Fruit fly (Drosophila melanogaster): Measurements from ENCODE around the gene TTLL1A.

TTLL1A gene

DNA sequence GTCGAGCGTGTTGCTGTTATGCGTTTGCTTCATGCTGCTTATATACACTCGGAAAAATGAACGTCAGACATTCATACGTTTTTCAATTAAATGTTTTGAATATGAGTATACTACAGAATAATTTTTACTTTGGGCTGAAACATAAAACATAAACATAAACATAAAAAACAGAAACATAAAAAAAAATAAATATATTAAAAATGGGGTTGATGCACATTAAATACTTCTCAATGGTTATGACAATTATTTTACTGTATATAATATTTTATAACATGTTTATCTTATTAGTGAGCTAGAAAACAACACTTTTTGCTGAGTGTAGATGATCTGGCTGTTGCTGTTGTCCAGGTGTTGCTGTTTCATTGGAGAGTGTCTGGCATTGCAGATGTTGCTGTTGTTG, 35.0 kb upstream of the TTLL1A start (continued):
- peak; percentile 78 for TF ChIP-seq Lpt (GFP tag; optimal IDR thresholded peaks at IDR 0.05)
- no peak for TF ChIP-seq vri (GFP tag; optimal IDR thresholded peaks at IDR 0.05)
- TF ChIP-seq Hr39 (GFP tag; optimal IDR thresholded peaks at IDR 0.05): no peak
- TF ChIP-seq OdsH (GFP tag; optimal IDR thresholded peaks at IDR 0.05): peak; percentile 72
- peak; percentile 70 for TF ChIP-seq dsx (GFP tag; optimal IDR thresholded peaks at IDR 0.05; ENCODE audit: poor library complexity, severe bottlenecking)
- no peak for TF ChIP-seq Hr38 (GFP tag; optimal IDR thresholded peaks at IDR 0.05)
- TF ChIP-seq CG3919 (GFP tag; optimal IDR thresholded peaks at IDR 0.05): peak; percentile 77
- peak; percentile 18 for TF ChIP-seq CG9139 (GFP tag; optimal IDR thresholded peaks at IDR 0.05)
- peak; percentile 61 for TF ChIP-seq esn (GFP tag; optimal IDR thresholded peaks at IDR 0.05)
- TF ChIP-seq CG11902 (GFP tag; optimal IDR thresholded peaks at IDR 0.05): peak; percentile 13
- TF ChIP-seq CG6276 (GFP tag; optimal IDR thresholded peaks at IDR 0.05): peak; percentile 78
- TF ChIP-seq Ets96B (tag; optimal IDR thresholded peaks at IDR 0.05): peak; percentile 62
- TF ChIP-seq CG6792 (GFP tag; optimal IDR thresholded peaks at IDR 0.05): peak; percentile 70
- TF ChIP-seq eg (GFP tag; IDR thresholded peaks at IDR 0.05): peak; percentile 74
- no peak for TF ChIP-seq fd85E (GFP tag; optimal IDR thresholded peaks at IDR 0.05)
- TF ChIP-seq CG7368 (GFP tag; optimal IDR thresholded peaks at IDR 0.05): peak; percentile 63
- TF ChIP-seq CG3032 (tag; optimal IDR thresholded peaks at IDR 0.05): peak; percentile 67
- TF ChIP-seq Blimp-1 (GFP tag; optimal IDR thresholded peaks at IDR 0.05): no peak
- peak; percentile 55 for TF ChIP-seq svp (GFP tag)
- no peak for TF ChIP-seq fkh (GFP tag; optimal IDR thresholded peaks at IDR 0.05)
- peak; percentile 32 for TF ChIP-seq Smox (GFP tag; optimal IDR thresholded peaks at IDR 0.05)
- peak; percentile 89 for TF ChIP-seq CG8119 (GFP tag; IDR thresholded peaks at IDR 0.05)
- peak; percentile 71 for TF ChIP-seq CG8632 (GFP tag; optimal IDR thresholded peaks at IDR 0.05)
- TF ChIP-seq Hr4 (GFP tag; optimal IDR thresholded peaks at IDR 0.05): peak; percentile 69
- peak; percentile 70 for TF ChIP-seq pdm3 (GFP tag; optimal IDR thresholded peaks at IDR 0.05)
- peak; percentile 55 for TF ChIP-seq Met (GFP tag; optimal IDR thresholded peaks at IDR 0.05)
- peak; percentile 87 for TF ChIP-seq CG15336 (GFP tag; IDR thresholded peaks at IDR 0.05)
- peak; percentile 69 to 71 for TF ChIP-seq ss (GFP tag; optimal IDR thresholded peaks at IDR 0.05)
- peak; percentile 46 for TF ChIP-seq fd59A (GFP tag; optimal IDR thresholded peaks at IDR 0.05)
- peak; percentile 51 for TF ChIP-seq CG8319 (GFP tag; optimal IDR thresholded peaks at IDR 0.05)
- TF ChIP-seq CG10631 (GFP tag; optimal IDR thresholded peaks at IDR 0.05): peak; percentile 73
- TF ChIP-seq CG16779 (tag; optimal IDR thresholded peaks at IDR 0.05): no peak
- TF ChIP-seq CG1621 (tag; optimal IDR thresholded peaks at IDR 0.05): peak; percentile 2
- TF ChIP-seq Eip93F (GFP tag; optimal IDR thresholded peaks at IDR 0.05): no peak

DNA sequence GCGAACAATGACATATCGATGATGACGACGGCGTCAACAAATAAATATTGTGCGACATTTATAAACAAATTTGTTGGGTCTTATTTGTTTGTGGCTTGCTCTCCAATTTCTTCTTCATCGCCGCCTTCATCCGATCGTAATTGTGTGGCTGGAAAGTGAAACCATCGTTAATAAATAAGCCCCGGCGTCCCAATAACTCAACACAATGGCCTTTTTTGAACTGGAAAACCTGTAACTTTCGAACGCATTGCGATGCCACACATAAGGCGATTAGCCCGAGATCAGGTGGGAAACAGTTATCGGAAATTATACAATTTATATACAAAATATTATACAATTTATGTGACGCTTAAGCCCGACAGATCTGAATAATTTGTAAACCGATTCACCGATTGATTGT, 34.1 kb upstream of the TTLL1A start:
- no peak for TF ChIP-seq cyc (GFP tag; optimal IDR thresholded peaks at IDR 0.05)
- no peak for TF ChIP-seq CG6163 (GFP tag; IDR thresholded peaks at IDR 0.05)
- TF ChIP-seq CG10631 (GFP tag; optimal IDR thresholded peaks at IDR 0.05): no peak
- no peak for TF ChIP-seq acj6 (GFP tag; optimal IDR thresholded peaks at IDR 0.05)
- no peak for TF ChIP-seq CG1621 (tag; optimal IDR thresholded peaks at IDR 0.05)
- TF ChIP-seq CG6792 (GFP tag; optimal IDR thresholded peaks at IDR 0.05): no peak
- TF ChIP-seq achi (GFP tag; optimal IDR thresholded peaks at IDR 0.05): no peak
- no peak for TF ChIP-seq Sox15 (GFP tag; optimal IDR thresholded peaks at IDR 0.05)
- TF ChIP-seq Hr38 (GFP tag; optimal IDR thresholded peaks at IDR 0.05): no peak
- no peak for TF ChIP-seq dac (GFP tag; optimal IDR thresholded peaks at IDR 0.05)
- TF ChIP-seq CG3919 (GFP tag; optimal IDR thresholded peaks at IDR 0.05): no peak

dm6 chrX:17232642-17233041, 30.2 kb upstream of the TTLL1A start, which contains the start of gene f:
f (plus strand) TSS chrX:17232942.
- TF ChIP-seq acj6 (GFP tag; optimal IDR thresholded peaks at IDR 0.05) (no peak), eg (GFP tag; IDR thresholded peaks at IDR 0.05) (0 out of 3 replicates have a peak, but pooled peaks have one; percentile 16)

All from whole organism, prepupa.